Fruit fly (Drosophila melanogaster): ENCODE measurements around the gene Prosbeta3.
A peak's percentile ranks its signal among the peaks of the same experiment; 100 is the strongest.

Gene Prosbeta3

DNA sequence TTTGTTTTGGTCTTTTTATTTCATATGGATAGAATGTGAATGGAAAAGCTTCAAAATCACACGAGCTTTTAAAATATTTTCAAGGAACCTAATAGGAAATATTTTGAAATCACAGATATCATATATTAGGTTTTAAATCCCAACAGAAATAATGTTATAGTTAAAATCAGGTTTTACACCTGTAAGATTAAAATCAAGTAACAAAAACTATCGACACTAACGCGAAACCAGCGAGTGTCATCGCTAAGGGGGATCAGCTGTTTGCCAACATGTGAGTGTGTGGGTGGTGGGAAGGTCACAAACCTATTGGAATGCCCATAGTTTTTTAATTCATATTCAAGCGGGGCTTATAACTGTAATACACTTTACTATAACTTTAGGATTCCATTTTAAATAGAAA is 32.6 kb upstream of the Prosbeta3 start, which contains the start of gene hyx:
Gene hyx, plus strand, starts transcription at position 109 of the 400 bp plus-strand sequence.
- TF ChIP-seq klu (GFP tag; IDR thresholded peaks at IDR 0.05) (peak; percentile 44), tgo (GFP tag; IDR thresholded peaks at IDR 0.05) (peak; percentile 56; the same call in 1 of the 3 replicates), pum (GFP tag; optimal IDR thresholded peaks at IDR 0.05) (peak; percentile 10), vvl (GFP tag; IDR thresholded peaks at IDR 0.05) (peak; percentile 58; the same call in 1 of the 2 replicates), inv (GFP tag; IDR thresholded peaks at IDR 0.05; ENCODE audit: partially characterized antibody) (peak; percentile 60), Dip3 (GFP tag; optimal IDR thresholded peaks at IDR 0.05) (peak; percentile 20), CG34422 (GFP tag; IDR thresholded peaks at IDR 0.05) (peak; percentile 65; the same call in 2 of the 3 replicates), CG13894 (tag; optimal IDR thresholded peaks at IDR 0.05) (peak; percentile 59), sd (tag; optimal IDR thresholded peaks at IDR 0.05) (peak; percentile 86), zen2 (GFP tag; IDR thresholded peaks at IDR 0.05; ENCODE audit: partially characterized antibody) (no peak; the same call in 1 of the 3 replicates), CG4730 (GFP tag; IDR thresholded peaks at IDR 0.05) (no peak), nmo (GFP tag; optimal IDR thresholded peaks at IDR 0.05) (peak; percentile 27), mirr (GFP tag; optimal IDR thresholded peaks at IDR 0.05) (peak; percentile 16), tx (GFP tag; optimal IDR thresholded peaks at IDR 0.05) (peak; percentile 14), CG33557 (GFP tag; optimal IDR thresholded peaks at IDR 0.05) (peak; percentile 38), sug (tag; optimal IDR thresholded peaks at IDR 0.05) (peak; percentile 61), Fer1 (GFP tag; optimal IDR thresholded peaks at IDR 0.05) (peak; percentile 61), CG8388 (GFP tag; optimal IDR thresholded peaks at IDR 0.05) (peak; percentile 41), CG30403 (GFP tag; optimal IDR thresholded peaks at IDR 0.05) (peak; percentile 66), Hr78 (GFP tag; optimal IDR thresholded peaks at IDR 0.05) (peak in 1 of 2 experiments; percentile 88), vnd (GFP tag; IDR thresholded peaks at IDR 0.05; ENCODE audit: partially characterized antibody) (peak; percentile 66), CG34224 (GFP tag; IDR thresholded peaks at IDR 0.05; ENCODE audit: partially characterized antibody) (peak; percentile 86), al (GFP tag; IDR thresholded peaks at IDR 0.05) (0 out of 2 replicates have a peak, but pooled peaks have one; percentile 31), dm (GFP tag; optimal IDR thresholded peaks at IDR 0.05) (peak; percentile 49), chif (GFP tag; optimal IDR thresholded peaks at IDR 0.05) (peak in 1 of 2 experiments; percentile 16), CG6791 (GFP tag; IDR thresholded peaks at IDR 0.05; ENCODE audit: partially characterized antibody) (peak; percentile 79), CG15269 (tag; optimal IDR thresholded peaks at IDR 0.05) (peak; percentile 42), tna (GFP tag; IDR thresholded peaks at IDR 0.05; ENCODE audit: partially characterized antibody) (peak; percentile 56; the same call in 1 of the 2 replicates), Dbx (GFP tag; IDR thresholded peaks at IDR 0.05) (peak; percentile 75), Usf (GFP tag; optimal IDR thresholded peaks at IDR 0.05) (no peak), Dfd (GFP tag; optimal IDR thresholded peaks at IDR 0.05) (no peak), CG13775 (GFP tag; optimal IDR thresholded peaks at IDR 0.05) (peak; percentile 34), chinmo (GFP tag; IDR thresholded peaks at IDR 0.05; ENCODE audit: partially characterized antibody) (peak; percentile 78; the same call in 3 of the 4 replicates), HLH54F (GFP tag; optimal IDR thresholded peaks at IDR 0.05) (peak; percentile 13), CG9609 (GFP tag; optimal IDR thresholded peaks at IDR 0.05) (peak; percentile 8), Doc3 (GFP tag; IDR thresholded peaks at IDR 0.05; ENCODE audit: partially characterized antibody) (peak; percentile 88), CG33213 (GFP tag; optimal IDR thresholded peaks at IDR 0.05) (peak; percentile 1), hbn (GFP tag; IDR thresholded peaks at IDR 0.05; ENCODE audit: partially characterized antibody) (peak; percentile 84), CG14014 (GFP tag; IDR thresholded peaks at IDR 0.05) (peak; percentile 30; the same call in 1 of the 2 replicates), tap (tag; optimal IDR thresholded peaks at IDR 0.05) (peak; percentile 30), h (optimal IDR thresholded peaks at IDR 0.05) (no peak), gt (GFP tag; IDR thresholded peaks at IDR 0.05) (no peak), sens (GFP tag) (peak; percentile 95), insv (GFP tag; optimal IDR thresholded peaks at IDR 0.05) (peak in 1 of 2 experiments; percentile 22), CG10274 (GFP tag; optimal IDR thresholded peaks at IDR 0.05) (no peak), Chrac-16 (GFP tag; optimal IDR thresholded peaks at IDR 0.05) (peak; percentile 39), Max (GFP tag; optimal IDR thresholded peaks at IDR 0.05) (peak; percentile 17), dpn (GFP tag; optimal IDR thresholded peaks at IDR 0.05) (peak in 1 of 2 experiments; percentile 53), CG18599 (GFP tag; optimal IDR thresholded peaks at IDR 0.05) (peak; percentile 25)

Measured in whole organism, embryonic.